Worm (Caenorhabditis elegans) whole organism, L3 larva: ENCODE data around the gene nhr-255.
A peak's percentile ranks its signal among the peaks of the same experiment; 100 is the strongest.

ENCODE experiments used
- R02D3.7 ChIP-seq: fragments of 150-350 bp; optimal IDR thresholded peaks from 2 replicates; lab custom pipeline; 2014; ENCODE audit warnings: missing biosample characterization, missing genetic modification characterization
- ZK546.5 ChIP-seq: sonication (generic microtip); optimal IDR thresholded peaks from 2 replicates; lab custom pipeline; 2017; ENCODE audit warnings: missing biosample characterization, missing genetic modification characterization
- aly-2 ChIP-seq: fragments of 150-350 bp; optimal IDR thresholded peaks from 2 replicates; lab custom pipeline; 2014; ENCODE audit warnings: missing biosample characterization, missing genetic modification characterization
- ama-1 ChIP-seq: fragments of 150-350 bp; optimal IDR thresholded peaks from 2 replicates; lab custom pipeline; 2018
- ceh-16 ChIP-seq: sonication (generic microtip); optimal IDR thresholded peaks from 2 replicates; lab custom pipeline; 2017; ENCODE audit warnings: missing biosample characterization, missing genetic modification characterization
- ceh-28 ChIP-seq: fragments of 150-350 bp; optimal IDR thresholded peaks from 2 replicates; lab custom pipeline; 2014; ENCODE audit warnings: missing biosample characterization, missing genetic modification reagents, missing genetic modification characterization
- ceh-82 ChIP-seq: fragments of 150-350 bp; optimal IDR thresholded peaks from 2 replicates; lab custom pipeline; 2014; ENCODE audit warnings: missing biosample characterization, missing genetic modification characterization
- ceh-9 ChIP-seq: sonication (generic microtip); optimal IDR thresholded peaks from 2 replicates; lab custom pipeline; 2018; ENCODE audit warnings: missing biosample characterization, missing genetic modification characterization
- daf-12 ChIP-seq: fragments of 150-350 bp; optimal IDR thresholded peaks from 2 replicates; lab custom pipeline; 2014; ENCODE audit warnings: missing biosample characterization, missing genetic modification reagents, missing genetic modification characterization
- egl-27 ChIP-seq: sonication (generic microtip); optimal IDR thresholded peaks from 4 replicates; lab custom pipeline; 2017; ENCODE audit warnings: missing biosample characterization, missing genetic modification reagents, missing genetic modification characterization
- egl-5 ChIP-seq: fragments of 150-350 bp; optimal IDR thresholded peaks from 2 replicates; lab custom pipeline; 2017; ENCODE audit warnings: missing biosample characterization, missing genetic modification reagents, missing genetic modification characterization, inconsistent platforms
- elt-1 ChIP-seq: fragments of 150-350 bp; optimal IDR thresholded peaks from 2 replicates; lab custom pipeline; 2014; ENCODE audit warnings: missing biosample characterization, missing genetic modification characterization
- elt-2 ChIP-seq: sonication (generic microtip); optimal IDR thresholded peaks from 2 replicates; lab custom pipeline; 2016; ENCODE audit warnings: missing genetic modification reagents, mild to moderate bottlenecking, missing genetic modification characterization, missing compliant biosample characterization
- elt-3 ChIP-seq, 3 experiments: fragments of 150-350 bp in 1 of 3; sonication (generic microtip) in 2 of 3; optimal IDR thresholded peaks; 2 replicates in 2 of 3; 4 replicates in 1 of 3; lab custom pipeline; 2014 to 2017; ENCODE audit warnings: missing biosample characterization in 3 of 3, missing genetic modification characterization in 3 of 3
- eor-1 ChIP-seq, 2 experiments: fragments of 150-350 bp; optimal IDR thresholded peaks; 2 replicates each; lab custom pipeline; 2014 to 2018; ENCODE audit warnings: missing biosample characterization in 2 of 2, missing genetic modification characterization in 2 of 2
- fkh-10 ChIP-seq: sonication (generic microtip); optimal IDR thresholded peaks from 2 replicates; lab custom pipeline; 2017; ENCODE audit warnings: missing biosample characterization, missing genetic modification reagents, missing genetic modification characterization
- fkh-2 ChIP-seq: fragments of 150-350 bp; optimal IDR thresholded peaks from 2 replicates; lab custom pipeline; 2014; ENCODE audit warnings: missing biosample characterization, missing genetic modification reagents, missing genetic modification characterization
- fos-1 ChIP-seq: fragments of 150-350 bp; optimal IDR thresholded peaks from 2 replicates; lab custom pipeline; 2014; ENCODE audit warnings: missing biosample characterization, missing genetic modification characterization
- hmg-11 ChIP-seq: sonication (generic microtip); optimal IDR thresholded peaks from 2 replicates; lab custom pipeline; 2016; ENCODE audit warnings: missing genetic modification characterization, missing compliant biosample characterization
- jun-1 ChIP-seq: fragments of 150-350 bp; optimal IDR thresholded peaks from 2 replicates; lab custom pipeline; 2014; ENCODE audit warnings: missing biosample characterization, missing genetic modification reagents, missing genetic modification characterization
- lin-15B ChIP-seq: fragments of 150-350 bp; optimal IDR thresholded peaks from 2 replicates; lab custom pipeline; 2014; ENCODE audit warnings: missing biosample characterization, missing genetic modification characterization
- lin-39 ChIP-seq: fragments of 150-350 bp; optimal IDR thresholded peaks from 2 replicates; lab custom pipeline; 2018; ENCODE audit warnings: missing biosample characterization, missing genetic modification reagents, missing genetic modification characterization
- lsy-12 ChIP-seq: sonication (generic microtip); optimal IDR thresholded peaks from 2 replicates; lab custom pipeline; 2016; ENCODE audit warnings: mild to moderate bottlenecking, missing genetic modification characterization, missing compliant biosample characterization
- mdl-1 ChIP-seq: fragments of 150-350 bp; optimal IDR thresholded peaks from 2 replicates; lab custom pipeline; 2014; ENCODE audit warnings: missing biosample characterization, missing genetic modification characterization
- mml-1 ChIP-seq: fragments of 150-350 bp; sonication (generic microtip); optimal IDR thresholded peaks from 3 replicates; lab custom pipeline; 2014; ENCODE audit warnings: missing biosample characterization, missing genetic modification characterization
- nfya-1 ChIP-seq: sonication (generic microtip); optimal IDR thresholded peaks from 2 replicates; lab custom pipeline; 2017; ENCODE audit warnings: missing genetic modification characterization, mild to moderate bottlenecking, missing compliant biosample characterization, antibody characterized with exemption, moderate library complexity; ENCODE audit not compliant: insufficient read depth
- nhr-11 ChIP-seq: fragments of 150-350 bp; optimal IDR thresholded peaks from 2 replicates; lab custom pipeline; 2014; ENCODE audit warnings: missing biosample characterization, missing genetic modification characterization
- nhr-12 ChIP-seq: fragments of 150-350 bp; optimal IDR thresholded peaks from 2 replicates; lab custom pipeline; 2014; ENCODE audit warnings: missing biosample characterization, missing genetic modification characterization
- nhr-23 ChIP-seq: fragments of 150-350 bp; optimal IDR thresholded peaks from 2 replicates; lab custom pipeline; 2014; ENCODE audit warnings: missing biosample characterization, missing genetic modification reagents, missing genetic modification characterization
- nhr-237 ChIP-seq: fragments of 150-350 bp; optimal IDR thresholded peaks from 2 replicates; lab custom pipeline; 2014; ENCODE audit warnings: missing biosample characterization, missing genetic modification characterization
- nhr-25 ChIP-seq: sonication (generic microtip); optimal IDR thresholded peaks from 2 replicates; lab custom pipeline; 2017; ENCODE audit warnings: missing biosample characterization, missing genetic modification characterization
- nhr-28 ChIP-seq: fragments of 150-350 bp; optimal IDR thresholded peaks from 2 replicates; lab custom pipeline; 2014; ENCODE audit warnings: missing biosample characterization, missing genetic modification characterization
- nhr-43 ChIP-seq: sonication (generic microtip); optimal IDR thresholded peaks from 2 replicates; lab custom pipeline; 2016; ENCODE audit warnings: mild to moderate bottlenecking, missing genetic modification characterization, missing compliant biosample characterization; ENCODE audit not compliant: poor library complexity, severe bottlenecking
- nhr-67 ChIP-seq: fragments of 150-350 bp; optimal IDR thresholded peaks from 2 replicates; lab custom pipeline; 2014; ENCODE audit warnings: missing biosample characterization, missing genetic modification characterization
- nhr-76 ChIP-seq: fragments of 150-350 bp; sonication (generic microtip); optimal IDR thresholded peaks from 5 replicates; lab custom pipeline; 2014; ENCODE audit warnings: missing biosample characterization, missing genetic modification characterization
- nhr-77 ChIP-seq: fragments of 150-350 bp; optimal IDR thresholded peaks from 2 replicates; lab custom pipeline; 2014; ENCODE audit warnings: missing biosample characterization, missing genetic modification characterization
- pha-4 ChIP-seq: fragments of 150-350 bp; optimal IDR thresholded peaks from 2 replicates; lab custom pipeline; 2014; ENCODE audit warnings: missing biosample characterization, missing genetic modification reagents, missing genetic modification characterization
- pqm-1 ChIP-seq: fragments of 150-350 bp; optimal IDR thresholded peaks from 2 replicates; lab custom pipeline; 2017; ENCODE audit warnings: missing biosample characterization, missing genetic modification characterization, inconsistent platforms
- sea-2 ChIP-seq: fragments of 150-350 bp; sonication (generic microtip); optimal IDR thresholded peaks from 4 replicates; lab custom pipeline; 2014; ENCODE audit warnings: missing biosample characterization, missing genetic modification reagents, missing genetic modification characterization
- skn-1 ChIP-seq: fragments of 150-350 bp; optimal IDR thresholded peaks from 2 replicates; lab custom pipeline; 2014; ENCODE audit warnings: missing biosample characterization, missing genetic modification characterization
- snpc-4 ChIP-seq: fragments of 150-350 bp; optimal IDR thresholded peaks from 2 replicates; lab custom pipeline; 2014; ENCODE audit warnings: missing biosample characterization, missing genetic modification characterization
- tbx-2 ChIP-seq: sonication (generic microtip); optimal IDR thresholded peaks from 2 replicates; lab custom pipeline; 2016; ENCODE audit warnings: mild to moderate bottlenecking, missing genetic modification characterization, missing compliant biosample characterization
- unc-39 ChIP-seq: sonication (generic microtip); optimal IDR thresholded peaks from 4 replicates; lab custom pipeline; 2017; ENCODE audit warnings: missing biosample characterization, missing genetic modification characterization
- unc-62 ChIP-seq: fragments of 150-350 bp; sonication (generic microtip); optimal IDR thresholded peaks from 4 replicates; lab custom pipeline; 2014; ENCODE audit warnings: missing biosample characterization, missing genetic modification reagents, missing genetic modification characterization
- zag-1 ChIP-seq: fragments of 150-350 bp; optimal IDR thresholded peaks from 2 replicates; lab custom pipeline; 2014; ENCODE audit warnings: missing biosample characterization, missing genetic modification characterization
- ztf-11 ChIP-seq: fragments of 150-350 bp; optimal IDR thresholded peaks from 2 replicates; lab custom pipeline; 2014; ENCODE audit warnings: missing biosample characterization, missing genetic modification characterization
- ztf-4 ChIP-seq: fragments of 150-350 bp; optimal IDR thresholded peaks from 2 replicates; lab custom pipeline; 2014; ENCODE audit warnings: missing biosample characterization, missing genetic modification characterization

nhr-255 gene

DNA sequence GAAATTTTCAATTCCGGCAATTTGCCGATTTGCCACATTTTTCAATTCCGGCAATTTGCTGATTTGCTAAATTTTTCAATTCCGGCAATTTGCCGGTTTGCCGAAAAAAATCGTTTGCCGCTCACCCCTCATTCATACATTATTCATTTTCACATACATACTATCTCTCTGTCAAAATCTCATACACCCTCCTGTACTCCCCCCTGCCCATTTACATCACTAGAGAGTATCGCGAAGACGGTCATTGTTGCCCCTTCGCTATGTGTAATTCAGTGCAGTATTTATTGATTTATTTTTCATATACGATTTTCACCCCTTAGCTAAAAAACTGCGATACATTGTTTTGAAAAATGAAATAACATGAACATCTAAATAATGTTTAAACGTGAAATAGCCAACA is 6.0 kb upstream of the nhr-255 start (continued):
- TF ChIP-seq ceh-82 (tag; lab: Kevin White, UChicago) (peak; percentile 72), daf-12 (tag; lab: Kevin White, UChicago) (no peak), nhr-11 (tag; lab: Kevin White, UChicago) (no peak), nhr-25 (peak; percentile 84), jun-1 (tag; lab: Kevin White, UChicago) (peak; percentile 91), mml-1 (tag; lab: Kevin White, UChicago) (no peak), lin-39 (tag; lab: Kevin White, UChicago) (peak; percentile 46), ZK546.5 (tag; lab: Kevin White, UChicago) (no peak), unc-39 (tag; lab: Kevin White, UChicago) (no peak)

ce11 chrX:15740526-15740925 is 1.9 kb upstream of the nhr-255 start, which contains the start of gene srg-64:
Gene srg-64, minus strand, starts transcription at chrX:15740626.
- no peak for TF ChIP-seq nhr-67
- TF ChIP-seq eor-1 (tag; optimal IDR thresholded peaks at IDR 0.05; lab: Kevin White, UChicago), result no peak
- no peak for TF ChIP-seq daf-12 (tag; lab: Kevin White, UChicago)
- no peak for TF ChIP-seq pha-4 (tag; lab: Kevin White, UChicago)
- TF ChIP-seq ztf-11 (tag; lab: Kevin White, UChicago), result no peak
- TF ChIP-seq mml-1 (tag; lab: Kevin White, UChicago), result no peak
- no peak for TF ChIP-seq nhr-25
- TF ChIP-seq lin-15B (tag; lab: Kevin White, UChicago), result no peak
- no peak for TF ChIP-seq pqm-1 (tag; lab: Kevin White, UChicago)
- TF ChIP-seq skn-1 (tag; lab: Kevin White, UChicago), result no peak
- TF ChIP-seq lsy-12 (tag; lab: Kevin White, UChicago), result no peak
- no peak for TF ChIP-seq tbx-2 (tag; lab: Kevin White, UChicago)

DNA sequence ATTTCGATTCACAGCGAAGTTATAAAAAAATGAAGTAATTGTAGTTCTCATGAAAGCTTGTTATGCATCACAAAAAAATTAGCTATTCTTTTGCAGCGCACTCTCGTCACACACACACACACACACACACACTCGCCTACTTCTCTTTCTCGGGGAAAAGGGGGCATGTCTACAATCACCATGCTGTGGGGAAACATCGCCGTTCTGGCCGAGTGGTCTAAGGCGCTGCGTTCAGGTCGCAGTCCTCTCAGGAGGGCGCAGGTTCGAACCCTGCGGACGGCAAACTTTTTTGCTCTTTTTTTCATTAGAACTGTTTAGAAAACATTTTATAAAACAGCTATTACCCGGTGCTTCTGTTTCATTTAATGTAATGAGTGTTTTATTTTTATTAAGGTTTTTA is 558 bp upstream of the nhr-255 start:
- TF ChIP-seq nfya-1 (tag; lab: Kevin White, UChicago) (peak; percentile 45), fkh-10 (GFP tag; lab: Kevin White, UChicago) (no peak), unc-62 (no peak), zag-1 (no peak), tbx-2 (tag; lab: Kevin White, UChicago) (peak; percentile 44), aly-2 (tag; lab: Kevin White, UChicago) (no peak), nhr-237 (tag; lab: Kevin White, UChicago) (no peak), nhr-43 (tag; lab: Kevin White, UChicago) (peak; percentile 46), jun-1 (tag; lab: Kevin White, UChicago) (peak; percentile 40), ama-1 (no peak), elt-1 (tag; lab: Kevin White, UChicago) (no peak), elt-2 (tag; lab: Kevin White, UChicago) (peak; percentile 48), pha-4 (tag; lab: Kevin White, UChicago) (peak; percentile 47), lsy-12 (tag; lab: Kevin White, UChicago) (peak; percentile 20), nhr-76 (tag; lab: Kevin White, UChicago) (no peak), ztf-11 (tag; lab: Kevin White, UChicago) (no peak), ceh-28 (peak; percentile 30), fos-1 (tag; lab: Kevin White, UChicago) (no peak), sea-2 (GFP tag; lab: Kevin White, UChicago) (no peak), ceh-9 (tag; lab: Kevin White, UChicago) (no peak), pqm-1 (tag; lab: Kevin White, UChicago) (peak; percentile 50), R02D3.7 (tag; lab: Kevin White, UChicago) (peak; percentile 28), nhr-67 (no peak), mdl-1 (tag; lab: Kevin White, UChicago) (no peak), ZK546.5 (tag; lab: Kevin White, UChicago) (no peak), lin-15B (tag; lab: Kevin White, UChicago) (peak; percentile 93), hmg-11 (tag; lab: Kevin White, UChicago) (peak; percentile 94), nhr-11 (tag; lab: Kevin White, UChicago) (no peak), mml-1 (tag; lab: Kevin White, UChicago) (no peak), nhr-25 (peak; percentile 15), egl-27 (tag; lab: Kevin White, UChicago) (no peak), unc-39 (tag; lab: Kevin White, UChicago) (no peak), nhr-23 (peak; percentile 29), nhr-28 (tag; lab: Kevin White, UChicago) (no peak), eor-1 (tag; optimal IDR thresholded peaks at IDR 0.05; lab: Kevin White, UChicago) (no peak), ceh-16 (tag; lab: Kevin White, UChicago) (no peak), ztf-4 (tag; lab: Kevin White, UChicago) (no peak), daf-12 (tag; lab: Kevin White, UChicago) (no peak), snpc-4 (tag; lab: Kevin White, UChicago) (peak; percentile 41), nhr-12 (tag; lab: Kevin White, UChicago) (no peak), nhr-77 (tag; lab: Kevin White, UChicago) (no peak), elt-3 (tag; optimal IDR thresholded peaks at IDR 0.05; lab: Kevin White, UChicago) (no peak), skn-1 (tag; lab: Kevin White, UChicago) (peak; percentile 20), egl-5 (tag; lab: Kevin White, UChicago) (no peak), fkh-2 (tag; lab: Kevin White, UChicago) (no peak), lin-39 (tag; lab: Kevin White, UChicago) (peak; percentile 55), ceh-82 (tag; lab: Kevin White, UChicago) (peak; percentile 67)
